Worm (Caenorhabditis elegans) whole organism, midembryonic: ENCODE measurements around the gene C17G10.1.

Experiments
- T22C8.4 ChIP-seq: fragments of 200-800 bp; sonication (Bioruptor generic); IDR thresholded peaks from 2 replicates; pipeline ENCODE4 v1.3.6; 2022; ENCODE audit warnings: missing genetic modification characterization, missing compliant biosample characterization
- cog-1 ChIP-seq: sonication (generic microtip); optimal IDR thresholded peaks from 2 replicates; lab custom pipeline; 2016; ENCODE audit warnings: missing genetic modification characterization, missing compliant biosample characterization
- flt-1 ChIP-seq: fragments of 200-800 bp; sonication (Bioruptor generic); IDR thresholded peaks from 2 replicates; pipeline ENCODE4 v1.3.6; 2022; ENCODE audit warnings: missing genetic modification characterization, missing compliant biosample characterization
- klf-2 ChIP-seq: fragments of 200-800 bp; sonication (Bioruptor generic); conservative IDR thresholded peaks from 2 replicates; pipeline ENCODE4 v1.3.6; 2022; ENCODE audit warnings: missing genetic modification reagents, missing genetic modification characterization, missing compliant biosample characterization
- med-1 ChIP-seq: sonication (generic microtip); optimal IDR thresholded peaks from 2 replicates; lab custom pipeline; 2017; ENCODE audit warnings: missing genetic modification characterization, mild to moderate bottlenecking, missing compliant biosample characterization, antibody characterized with exemption, missing genetic modification reagents; ENCODE audit not compliant: insufficient read depth
- ref-1 ChIP-seq: fragments of 200-800 bp; sonication (Bioruptor generic); conservative IDR thresholded peaks from 2 replicates; pipeline ENCODE4 v1.3.6; 2022; ENCODE audit warnings: missing genetic modification reagents, missing genetic modification characterization, missing compliant biosample characterization
- tab-1 ChIP-seq: fragments of 200-800 bp; sonication (Bioruptor generic); IDR thresholded peaks from 2 replicates; pipeline ENCODE4 v1.3.6; 2022; ENCODE audit warnings: missing genetic modification characterization, missing compliant biosample characterization
- ztf-23 ChIP-seq: fragments of 200-800 bp; sonication (Bioruptor generic); IDR thresholded peaks from 2 replicates; pipeline ENCODE4 v1.3.6; 2022; ENCODE audit warnings: missing genetic modification reagents, missing genetic modification characterization, missing compliant biosample characterization
- ztf-29 ChIP-seq: fragments of 200-800 bp; sonication (Bioruptor generic); IDR thresholded peaks from 2 replicates; pipeline ENCODE4 v1.3.6; 2022; ENCODE audit warnings: missing genetic modification reagents, missing genetic modification characterization, missing compliant biosample characterization

Gene C17G10.1

DNA sequence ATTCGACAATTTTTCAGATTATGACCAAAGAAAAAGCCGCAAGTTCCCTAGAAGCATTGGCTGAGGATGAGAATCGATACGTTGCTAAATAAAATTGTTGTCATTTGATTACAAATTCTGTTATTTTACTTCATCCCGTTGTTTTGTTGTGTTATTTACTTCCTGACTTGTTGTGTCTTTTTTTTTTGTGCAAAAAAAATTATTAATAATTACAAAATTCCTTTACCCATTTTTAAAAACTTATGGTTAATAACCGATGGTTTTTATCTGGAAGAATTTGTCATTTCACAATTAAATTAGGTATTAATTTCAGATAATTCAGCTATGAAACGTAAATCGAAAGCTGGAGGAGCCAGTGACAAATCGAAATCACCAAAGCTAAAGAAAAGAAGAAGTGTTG lies at the start of gene C17G10.1:
Gene C17G10.1 (plus strand): TSS at position 301 of the 400 bp plus-strand sequence.
- no peak for TF ChIP-seq flt-1 (GFP tag; lab: Robert Waterston, UW)
- TF ChIP-seq med-1 (GFP tag; lab: Kevin White, UChicago) = no peak
- TF ChIP-seq ref-1 (GFP tag; lab: Robert Waterston, UW) = no peak
- no peak for TF ChIP-seq tab-1 (GFP tag; lab: Robert Waterston, UW)
- no peak for TF ChIP-seq ztf-29 (GFP tag; lab: Robert Waterston, UW)

DNA sequence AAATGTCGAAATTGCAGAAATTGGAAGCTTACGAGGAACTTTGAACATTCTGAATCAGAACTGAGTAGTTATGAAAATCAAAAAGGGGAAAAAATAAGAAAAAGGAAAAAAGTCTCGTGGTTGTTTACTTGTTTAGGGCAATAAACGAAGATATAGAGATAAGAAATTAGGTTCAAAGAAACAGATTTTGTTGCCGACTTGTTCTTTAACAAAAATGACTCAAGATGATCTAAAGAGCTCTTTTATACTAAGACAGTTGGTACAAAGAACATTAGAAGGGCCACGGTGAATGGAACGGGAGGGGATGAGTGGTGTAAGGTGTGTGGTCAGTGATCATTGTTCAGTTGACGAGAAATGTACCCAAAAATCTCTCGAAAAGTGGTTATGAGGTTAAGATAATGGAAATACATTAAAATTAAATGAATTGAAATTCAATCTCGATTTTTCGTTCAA lies 48.9 kb upstream of the C17G10.1 start, which contains the start of gene acdh-2:
Gene acdh-2 (minus strand): TSS at position 51 of the 453 bp plus-strand sequence.
- no peak for TF ChIP-seq ztf-29 (GFP tag; lab: Robert Waterston, UW)
- TF ChIP-seq cog-1 (tag; lab: Kevin White, UChicago) = no peak
- TF ChIP-seq med-1 (GFP tag; lab: Kevin White, UChicago) = no peak

DNA sequence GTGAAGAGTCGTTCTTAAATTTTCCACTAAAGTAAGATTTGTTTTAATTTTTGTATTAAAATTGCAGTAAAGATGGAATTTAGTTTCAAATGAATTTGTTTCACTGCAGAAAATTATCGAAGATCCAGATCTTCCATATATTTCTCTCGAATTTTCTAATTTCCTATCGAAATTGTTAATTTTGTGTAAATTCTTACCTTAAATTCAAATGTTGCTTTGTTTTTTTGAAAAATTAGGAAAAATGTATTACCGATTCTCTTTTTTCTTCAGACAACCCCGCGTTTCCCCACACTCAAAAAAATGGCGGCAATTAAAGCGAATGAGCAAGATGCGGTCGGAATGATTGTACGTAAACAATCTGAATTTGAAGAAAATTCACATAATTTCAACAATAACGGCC lies 46.6 kb upstream of the C17G10.1 start, which contains the start of gene C17C3.6:
Gene C17C3.6 (plus strand): TSS at position 301 of the 400 bp plus-strand sequence.
- TF ChIP-seq klf-2 (GFP tag; lab: Robert Waterston, UW) (no peak), cog-1 (tag; lab: Kevin White, UChicago) (no peak)

DNA sequence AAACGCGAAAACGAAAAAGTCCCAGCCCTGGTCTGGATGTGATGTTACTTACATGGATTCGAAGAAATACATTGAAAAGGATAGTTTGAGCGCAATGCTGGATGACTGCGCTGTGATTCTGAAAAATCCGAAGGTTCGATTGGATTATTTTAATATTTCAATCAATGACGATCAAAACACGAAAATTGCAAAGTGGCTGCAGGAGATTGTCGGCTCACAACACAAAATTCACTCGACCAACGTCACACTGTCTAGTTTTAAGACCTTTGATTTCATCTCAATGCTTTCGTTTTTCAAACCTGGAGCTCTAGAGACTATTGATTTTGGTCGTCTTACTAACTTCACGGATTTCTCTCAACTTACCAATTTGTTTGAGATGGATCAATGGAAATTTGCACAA lies 44.8 kb upstream of the C17G10.1 start, which contains the start of gene C17C3.5:
Gene C17C3.5 (plus strand): TSS at position 301 of the 400 bp plus-strand sequence.
- TF ChIP-seq ztf-23 (GFP tag; lab: Robert Waterston, UW) (no peak), med-1 (GFP tag; lab: Kevin White, UChicago) (no peak), klf-2 (GFP tag; lab: Robert Waterston, UW) (no peak), ztf-29 (GFP tag; lab: Robert Waterston, UW) (no peak), cog-1 (tag; lab: Kevin White, UChicago) (no peak), T22C8.4 (GFP tag; lab: Robert Waterston, UW) (no peak), flt-1 (GFP tag; lab: Robert Waterston, UW) (no peak), tab-1 (GFP tag; lab: Robert Waterston, UW) (no peak), ref-1 (GFP tag; lab: Robert Waterston, UW) (no peak)

DNA sequence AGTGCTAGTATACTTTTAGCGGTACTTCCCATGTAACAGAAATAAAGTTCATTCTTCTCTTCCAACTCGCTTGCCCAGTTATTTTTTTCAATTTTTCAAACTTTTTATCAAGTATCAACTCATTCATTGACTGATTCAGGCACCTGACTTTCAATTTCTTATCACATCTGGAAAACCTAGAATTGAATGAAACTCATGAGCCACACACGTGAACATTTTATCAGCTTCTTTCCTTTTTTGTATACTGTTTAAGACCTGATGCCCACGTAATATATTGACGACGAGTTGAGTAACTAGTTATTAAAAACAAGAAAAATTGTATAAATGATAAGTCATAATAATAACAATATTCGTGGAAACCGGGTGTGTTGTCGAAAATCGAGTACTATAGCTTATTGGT lies 42.8 kb upstream of the C17G10.1 start:
- TF ChIP-seq flt-1 (GFP tag; lab: Robert Waterston, UW) = no peak
- no peak for TF ChIP-seq T22C8.4 (GFP tag; lab: Robert Waterston, UW)
- TF ChIP-seq cog-1 (tag; lab: Kevin White, UChicago) = no peak
- no peak for TF ChIP-seq ztf-23 (GFP tag; lab: Robert Waterston, UW)
- no peak for TF ChIP-seq tab-1 (GFP tag; lab: Robert Waterston, UW)
- no peak for TF ChIP-seq klf-2 (GFP tag; lab: Robert Waterston, UW)
- TF ChIP-seq ref-1 (GFP tag; lab: Robert Waterston, UW) = no peak
- no peak for TF ChIP-seq ztf-29 (GFP tag; lab: Robert Waterston, UW)
- no peak for TF ChIP-seq med-1 (GFP tag; lab: Kevin White, UChicago)

DNA sequence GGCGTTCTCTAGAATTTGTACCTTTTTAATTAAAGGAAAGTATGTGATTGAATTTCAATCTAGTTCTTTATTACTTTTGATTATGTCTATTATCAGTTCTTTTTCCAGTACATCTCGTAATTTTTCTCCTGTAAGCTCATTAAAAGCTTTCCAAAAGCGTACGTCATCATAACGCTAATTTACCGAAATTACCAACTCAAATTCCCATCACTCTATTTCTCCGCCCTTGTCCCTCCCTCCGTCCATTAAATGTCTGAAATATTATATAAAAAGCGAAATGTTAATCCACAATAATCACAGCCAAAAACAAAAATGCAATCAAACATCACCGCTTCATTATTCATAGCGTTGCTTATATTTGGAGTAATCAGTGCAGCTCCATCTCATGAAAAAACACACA lies 42.0 kb upstream of the C17G10.1 start, which contains the start of gene ins-12:
Gene ins-12 (plus strand): TSS at position 301 of the 400 bp plus-strand sequence.
- TF ChIP-seq klf-2 (GFP tag; lab: Robert Waterston, UW) (no peak), ztf-23 (GFP tag; lab: Robert Waterston, UW) (no peak), cog-1 (tag; lab: Kevin White, UChicago) (no peak), flt-1 (GFP tag; lab: Robert Waterston, UW) (no peak), ref-1 (GFP tag; lab: Robert Waterston, UW) (no peak), med-1 (GFP tag; lab: Kevin White, UChicago) (no peak), tab-1 (GFP tag; lab: Robert Waterston, UW) (no peak), ztf-29 (GFP tag; lab: Robert Waterston, UW) (no peak), T22C8.4 (GFP tag; lab: Robert Waterston, UW) (no peak)

DNA sequence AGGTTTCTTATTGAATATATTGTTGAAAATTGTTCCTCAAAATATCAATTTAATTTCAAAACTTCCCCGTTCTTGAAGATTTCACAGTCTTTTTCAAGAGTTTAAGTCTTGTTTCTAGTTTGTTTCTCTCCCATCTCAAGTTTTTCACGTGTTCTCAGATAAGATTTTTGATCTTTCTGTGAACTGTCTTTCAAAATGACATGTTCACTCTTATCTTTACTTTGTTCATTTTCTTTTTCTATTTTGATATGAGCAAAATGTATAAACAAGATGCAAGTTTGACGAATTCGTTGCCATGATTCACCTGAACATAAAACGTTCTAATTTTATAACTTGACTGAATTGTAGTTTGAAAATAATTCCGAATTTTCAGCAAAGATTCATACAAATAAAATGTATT lies 41.6 kb upstream of the C17G10.1 start:
- TF ChIP-seq ref-1 (GFP tag; lab: Robert Waterston, UW) (no peak), klf-2 (GFP tag; lab: Robert Waterston, UW) (no peak), ztf-29 (GFP tag; lab: Robert Waterston, UW) (no peak), T22C8.4 (GFP tag; lab: Robert Waterston, UW) (no peak), ztf-23 (GFP tag; lab: Robert Waterston, UW) (no peak), med-1 (GFP tag; lab: Kevin White, UChicago) (no peak)

DNA sequence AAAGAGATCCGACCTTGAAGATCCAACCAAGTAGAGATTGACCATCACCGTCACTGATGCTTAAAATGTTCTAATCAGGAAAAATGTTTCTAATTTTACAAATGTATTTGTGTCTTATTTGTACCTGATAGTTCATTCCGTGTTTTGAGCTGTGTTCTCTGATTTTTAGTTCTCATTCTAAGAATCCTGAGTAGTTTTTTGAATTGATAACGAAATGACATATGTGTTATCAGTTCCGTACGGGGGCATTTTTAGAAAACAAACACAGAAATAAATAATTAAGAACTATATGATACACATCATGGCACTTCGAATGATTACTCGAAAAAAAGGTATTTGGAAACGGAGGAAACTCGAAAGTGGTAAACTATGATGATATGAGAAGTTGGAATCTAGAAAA lies 40.8 kb upstream of the C17G10.1 start:
- TF ChIP-seq T22C8.4 (GFP tag; lab: Robert Waterston, UW) (no peak), ztf-23 (GFP tag; lab: Robert Waterston, UW) (no peak), med-1 (GFP tag; lab: Kevin White, UChicago) (no peak), cog-1 (tag; lab: Kevin White, UChicago) (no peak), klf-2 (GFP tag; lab: Robert Waterston, UW) (no peak), tab-1 (GFP tag; lab: Robert Waterston, UW) (no peak), ztf-29 (GFP tag; lab: Robert Waterston, UW) (no peak), ref-1 (GFP tag; lab: Robert Waterston, UW) (no peak), flt-1 (GFP tag; lab: Robert Waterston, UW) (no peak)

DNA sequence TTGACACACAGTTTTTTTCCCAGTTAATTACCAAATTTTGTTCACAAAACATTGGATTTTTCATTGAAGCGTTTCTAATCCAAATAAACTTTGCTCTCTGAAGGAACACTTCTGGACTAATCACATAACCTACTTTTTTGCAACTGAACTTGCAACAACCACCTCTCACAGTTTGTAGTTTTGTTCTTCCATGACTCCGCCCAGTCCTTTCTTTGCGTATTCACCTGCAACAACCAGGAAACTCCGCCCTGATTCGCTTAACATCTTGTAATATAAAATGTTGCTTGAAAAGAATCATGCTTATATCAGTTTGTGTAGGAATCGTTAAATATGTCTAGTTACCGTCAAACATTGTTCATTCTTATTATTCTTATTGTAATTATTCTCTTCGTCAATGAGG lies 39.9 kb upstream of the C17G10.1 start, which contains the start of gene ins-11:
Gene ins-11 (plus strand): TSS at position 301 of the 400 bp plus-strand sequence.
- TF ChIP-seq ztf-29 (GFP tag; lab: Robert Waterston, UW) = no peak
- TF ChIP-seq klf-2 (GFP tag; lab: Robert Waterston, UW) = no peak
- TF ChIP-seq med-1 (GFP tag; lab: Kevin White, UChicago) = no peak
- no peak for TF ChIP-seq T22C8.4 (GFP tag; lab: Robert Waterston, UW)
- TF ChIP-seq cog-1 (tag; lab: Kevin White, UChicago) = no peak
- TF ChIP-seq flt-1 (GFP tag; lab: Robert Waterston, UW) = no peak
- no peak for TF ChIP-seq tab-1 (GFP tag; lab: Robert Waterston, UW)
- TF ChIP-seq ref-1 (GFP tag; lab: Robert Waterston, UW) = no peak
- no peak for TF ChIP-seq ztf-23 (GFP tag; lab: Robert Waterston, UW)
